Fruit fly (Drosophila melanogaster): Measurements from ENCODE around the gene CG7271.

The CG7271 gene

DNA sequence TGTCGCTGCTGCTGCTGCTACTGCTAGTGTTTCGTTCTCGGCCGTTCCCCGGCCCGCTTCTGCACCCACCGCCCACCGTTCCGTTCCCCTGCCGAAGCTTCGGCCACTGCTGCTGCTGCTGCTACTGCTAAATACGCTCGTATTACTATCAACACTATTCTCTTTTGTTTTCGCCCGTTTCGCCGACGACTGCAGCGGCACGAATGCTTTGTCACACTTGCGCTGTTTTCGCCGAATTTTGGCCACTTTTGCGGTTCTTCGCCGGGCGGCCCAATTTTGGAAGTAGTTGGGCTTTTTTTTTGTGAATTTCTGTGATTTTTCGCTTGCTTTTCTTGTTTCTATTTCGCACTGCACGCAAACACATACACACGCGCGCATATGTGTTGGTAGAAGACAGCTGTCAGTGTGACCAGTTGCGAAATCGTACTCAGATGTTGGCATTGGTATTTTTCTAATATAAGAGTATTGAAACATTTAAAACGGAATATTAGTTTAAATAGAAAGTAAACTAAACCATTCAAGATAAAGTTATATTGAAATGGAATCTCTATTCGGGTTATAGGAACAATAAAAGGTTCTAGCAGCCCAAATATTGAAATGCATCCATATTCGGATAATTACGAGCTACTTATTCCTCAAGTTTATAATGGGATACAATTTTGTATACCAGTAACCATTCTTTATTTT lies 33.3 kb downstream of the CG7271 start, which contains the start of gene not (continued):
- TF ChIP-seq h (optimal IDR thresholded peaks at IDR 0.05) (no peak), chinmo (GFP tag; IDR thresholded peaks at IDR 0.05; ENCODE audit: partially characterized antibody) (0 out of 4 replicates have a peak, but pooled peaks have one; percentile 52), Dip3 (GFP tag; optimal IDR thresholded peaks at IDR 0.05) (no peak), CG13296 (GFP tag; optimal IDR thresholded peaks at IDR 0.05) (no peak), fd64A (GFP tag; optimal IDR thresholded peaks at IDR 0.05) (no peak), rib (GFP tag; IDR thresholded peaks at IDR 0.05) (no peak), E2f1 (GFP tag; IDR thresholded peaks at IDR 0.05) (no peak), dan (GFP tag; IDR thresholded peaks at IDR 0.05) (no peak), ato (GFP tag; IDR thresholded peaks at IDR 0.05; ENCODE audit: partially characterized antibody) (no peak), sisA (GFP tag; IDR thresholded peaks at IDR 0.05) (no peak), hkb (optimal IDR thresholded peaks at IDR 0.05) (no peak), hkb (GFP tag; IDR thresholded peaks at IDR 0.05) (no peak), H2.0 (GFP tag; IDR thresholded peaks at IDR 0.05) (no peak), kni (GFP tag; optimal IDR thresholded peaks at IDR 0.05) (no peak), D19A (tag; optimal IDR thresholded peaks at IDR 0.05) (no peak), cg (GFP tag; optimal IDR thresholded peaks at IDR 0.05) (peak; percentile 91), Adf1 (GFP tag; IDR thresholded peaks at IDR 0.05) (0 out of 2 replicates have a peak, but pooled peaks have one; percentile 82), Side (GFP tag; optimal IDR thresholded peaks at IDR 0.05) (no peak), Rfx (GFP tag; IDR thresholded peaks at IDR 0.05) (no peak), Dp (GFP tag; optimal IDR thresholded peaks at IDR 0.05) (no peak), yki (optimal IDR thresholded peaks at IDR 0.05) (no peak), CG17359 (tag; optimal IDR thresholded peaks at IDR 0.05) (no peak), CG7556 (GFP tag; optimal IDR thresholded peaks at IDR 0.05) (no peak), BEAF-32 (GFP tag; optimal IDR thresholded peaks at IDR 0.05) (no peak), chn (GFP tag; optimal IDR thresholded peaks at IDR 0.05) (no peak), kah (GFP tag; optimal IDR thresholded peaks at IDR 0.05) (no peak), CG11695 (GFP tag; IDR thresholded peaks at IDR 0.05) (no peak), CG11093 (GFP tag; IDR thresholded peaks at IDR 0.05) (no peak), her (GFP tag; optimal IDR thresholded peaks at IDR 0.05) (no peak), Nf-YB (GFP tag; optimal IDR thresholded peaks at IDR 0.05) (no peak), prd (optimal IDR thresholded peaks at IDR 0.05) (no peak), prd (GFP tag; IDR thresholded peaks at IDR 0.05) (0 out of 3 replicates have a peak, but pooled peaks have one; percentile 9), CG9797 (GFP tag; optimal IDR thresholded peaks at IDR 0.05) (no peak), CG12236 (GFP tag; optimal IDR thresholded peaks at IDR 0.05) (no peak), Deaf1 (tag; optimal IDR thresholded peaks at IDR 0.05) (peak; percentile 59), CG12659 (GFP tag; optimal IDR thresholded peaks at IDR 0.05) (peak; percentile 29), Nf-YA (GFP tag; IDR thresholded peaks at IDR 0.05) (no peak), CG10321 (GFP tag; IDR thresholded peaks at IDR 0.05) (no peak), Dbx (GFP tag; IDR thresholded peaks at IDR 0.05) (no peak), row (GFP tag; IDR thresholded peaks at IDR 0.05) (no peak), Xrp1 (GFP tag; IDR thresholded peaks at IDR 0.05) (no peak), tgo (GFP tag; IDR thresholded peaks at IDR 0.05) (0 out of 3 replicates have a peak, but pooled peaks have one; percentile 7), Sry-δ (GFP tag; optimal IDR thresholded peaks at IDR 0.05) (no peak), Tbp (GFP tag; optimal IDR thresholded peaks at IDR 0.05) (no peak), pita (GFP tag; optimal IDR thresholded peaks at IDR 0.05) (no peak), CG34422 (GFP tag; IDR thresholded peaks at IDR 0.05) (peak; percentile 80; the same call in 2 of the 3 replicates), CG5180 (GFP tag; optimal IDR thresholded peaks at IDR 0.05) (no peak), CG31441 (GFP tag; IDR thresholded peaks at IDR 0.05) (no peak), Hmx (GFP tag; optimal IDR thresholded peaks at IDR 0.05) (no peak), Camta (GFP tag; optimal IDR thresholded peaks at IDR 0.05) (no peak), CG17361 (GFP tag; IDR thresholded peaks at IDR 0.05) (0 out of 3 replicates have a peak, but pooled peaks have one; percentile 13), CG11560 (tag; IDR thresholded peaks at IDR 0.05) (no peak)
